Worm (Caenorhabditis elegans) whole organism, young adult: ENCODE measurements around the gene K11E4.6.

ENCODE experiments used
- B0261.1 ChIP-seq: sonication (generic microtip); optimal IDR thresholded peaks from 2 replicates; lab custom pipeline; 2016; ENCODE audit warnings: mild to moderate bottlenecking, missing genetic modification characterization, moderate library complexity, missing compliant biosample characterization
- B0336.3 ChIP-seq: fragments of 200-800 bp; sonication (Bioruptor generic); IDR thresholded peaks from 2 replicates; pipeline ENCODE4 v1.3.6; 2022; ENCODE audit warnings: missing genetic modification characterization, missing compliant biosample characterization
- F10E7.11 ChIP-seq: sonication (generic microtip); optimal IDR thresholded peaks from 2 replicates; lab custom pipeline; 2017; ENCODE audit warnings: mild to moderate bottlenecking, missing genetic modification characterization, moderate library complexity, missing compliant biosample characterization
- F23B12.7 ChIP-seq: sonication (generic microtip); optimal IDR thresholded peaks from 2 replicates; lab custom pipeline; 2017; ENCODE audit warnings: missing genetic modification characterization, mild to moderate bottlenecking, missing compliant biosample characterization, antibody characterized with exemption, moderate library complexity; ENCODE audit not compliant: insufficient read depth
- F49E8.2 ChIP-seq: sonication (generic microtip); optimal IDR thresholded peaks from 3 replicates; lab custom pipeline; 2017; ENCODE audit warnings: missing genetic modification characterization, mild to moderate bottlenecking, missing compliant biosample characterization, antibody characterized with exemption, moderate library complexity; ENCODE audit not compliant: insufficient read depth
- F52B5.7 ChIP-seq: sonication (generic microtip); optimal IDR thresholded peaks from 2 replicates; lab custom pipeline; 2016; ENCODE audit warnings: mild to moderate bottlenecking, missing genetic modification characterization, missing compliant biosample characterization
- F55B11.4 ChIP-seq: sonication (generic microtip); optimal IDR thresholded peaks from 2 replicates; lab custom pipeline; 2016; ENCODE audit warnings: missing compliant biosample characterization, missing genetic modification characterization, borderline replicate concordance; ENCODE audit not compliant: insufficient read depth
- Y53G8AR.9 ChIP-seq: fragments of 200-800 bp; sonication (Bioruptor generic); conservative IDR thresholded peaks from 2 replicates; pipeline ENCODE4 v1.3.6; 2022; ENCODE audit warnings: missing genetic modification reagents, missing genetic modification characterization, missing compliant biosample characterization
- ZK185.1 ChIP-seq: sonication (generic microtip); optimal IDR thresholded peaks from 2 replicates; lab custom pipeline; 2016; ENCODE audit warnings: mild to moderate bottlenecking, missing genetic modification characterization, missing compliant biosample characterization; ENCODE audit not compliant: poor library complexity, severe bottlenecking
- aptf-3 ChIP-seq: fragments of 200-800 bp; sonication (Bioruptor generic); IDR thresholded peaks from 2 replicates; pipeline ENCODE4 v1.3.6; 2022; ENCODE audit warnings: missing genetic modification characterization, missing compliant biosample characterization
- athp-1 ChIP-seq: sonication (generic microtip); optimal IDR thresholded peaks from 2 replicates; lab custom pipeline; 2017; ENCODE audit warnings: mild to moderate bottlenecking, missing genetic modification characterization, missing compliant biosample characterization
- cebp-1 ChIP-seq, 2 experiments: fragments of 200-800 bp in 1 of 2; sonication (Bioruptor generic) in 1 of 2; sonication (generic microtip) in 1 of 2; IDR thresholded peaks in 1 of 2; optimal IDR thresholded peaks in 1 of 2; 2 replicates each; pipeline versions ENCODE4 v1.3.6 to Lab custom; 2017 to 2022; ENCODE audit warnings: missing compliant biosample characterization in 2 of 2, missing genetic modification characterization in 2 of 2, mild to moderate bottlenecking in 1 of 2, missing genetic modification reagents in 1 of 2, moderate library complexity in 1 of 2
- ceh-100 ChIP-seq: fragments of 200-800 bp; sonication (Bioruptor generic); IDR thresholded peaks from 2 replicates; pipeline ENCODE4 v1.3.6; 2022; ENCODE audit warnings: missing genetic modification reagents, missing genetic modification characterization, missing compliant biosample characterization
- ceh-27 ChIP-seq: fragments of 200-800 bp; sonication (Bioruptor generic); optimal IDR thresholded peaks from 2 replicates; lab custom pipeline; 2018; ENCODE audit warnings: mild to moderate bottlenecking, missing genetic modification characterization, moderate library complexity, missing compliant biosample characterization
- ceh-79 ChIP-seq: sonication (generic microtip); optimal IDR thresholded peaks from 2 replicates; lab custom pipeline; 2017; ENCODE audit warnings: mild to moderate bottlenecking, missing genetic modification characterization, missing compliant biosample characterization
- ceh-91 ChIP-seq: fragments of 200-800 bp; sonication (Bioruptor generic); IDR thresholded peaks from 2 replicates; pipeline ENCODE4 v1.3.6; 2022; ENCODE audit warnings: missing genetic modification reagents, missing genetic modification characterization, missing compliant biosample characterization
- chd-7 ChIP-seq: sonication (generic microtip); optimal IDR thresholded peaks from 2 replicates; lab custom pipeline; 2016; ENCODE audit warnings: mild to moderate bottlenecking, missing genetic modification characterization, moderate library complexity, missing compliant biosample characterization
- die-1 ChIP-seq: sonication (generic microtip); optimal IDR thresholded peaks from 2 replicates; lab custom pipeline; 2016; ENCODE audit warnings: missing genotype, mild to moderate bottlenecking, missing genetic modification characterization, missing compliant biosample characterization
- dox-1 ChIP-seq: fragments of 200-800 bp; sonication (Bioruptor generic); IDR thresholded peaks from 2 replicates; pipeline ENCODE4 v1.3.6; 2022; ENCODE audit warnings: missing genetic modification reagents, missing genetic modification characterization, missing compliant biosample characterization
- dpl-1 ChIP-seq: fragments of 150-350 bp; optimal IDR thresholded peaks from 2 replicates; lab custom pipeline; 2014; ENCODE audit warnings: missing biosample characterization, missing genetic modification reagents, missing genetic modification characterization
- egl-18 ChIP-seq: fragments of 200-800 bp; sonication (Bioruptor generic); IDR thresholded peaks from 2 replicates; pipeline ENCODE4 v1.3.6; 2022; ENCODE audit warnings: missing genetic modification reagents, missing genetic modification characterization, missing compliant biosample characterization
- egrh-3 ChIP-seq: fragments of 200-800 bp; sonication (Bioruptor generic); IDR thresholded peaks from 2 replicates; pipeline ENCODE4 v1.3.6; 2022; ENCODE audit warnings: missing genetic modification reagents, missing genetic modification characterization, missing compliant biosample characterization
- hmg-1.2 ChIP-seq: fragments of 200-800 bp; sonication (Bioruptor generic); IDR thresholded peaks from 2 replicates; pipeline ENCODE4 v1.3.6; 2022; ENCODE audit warnings: missing genetic modification reagents, missing genetic modification characterization, missing compliant biosample characterization
- lag-1 ChIP-seq: fragments of 200-800 bp; sonication (Bioruptor generic); IDR thresholded peaks from 2 replicates; pipeline ENCODE4 v1.3.6; 2022; ENCODE audit warnings: missing genetic modification reagents, missing genetic modification characterization, missing compliant biosample characterization
- lin-35 ChIP-seq, 3 experiments: fragments of 150-350 bp in 2 of 3; sonication (generic microtip) in 1 of 3; optimal IDR thresholded peaks; 2 replicates each; lab custom pipeline; 2014 to 2018; ENCODE audit warnings: missing biosample characterization in 3 of 3, missing genetic modification characterization in 3 of 3, missing genetic modification reagents in 3 of 3
- lin-40 ChIP-seq: sonication (generic microtip); optimal IDR thresholded peaks from 2 replicates; lab custom pipeline; 2016; ENCODE audit warnings: missing genetic modification characterization, mild to moderate bottlenecking, missing compliant biosample characterization, missing genotype, missing genetic modification reagents
- nhr-80 ChIP-seq: sonication (generic microtip); optimal IDR thresholded peaks from 2 replicates; lab custom pipeline; 2016; ENCODE audit warnings: missing genetic modification characterization, missing compliant biosample characterization
- rpc-1 ChIP-seq, 2 experiments: fragments of 150-350 bp in 1 of 2; sonication (generic microtip) in 1 of 2; optimal IDR thresholded peaks; 2 replicates each; lab custom pipeline; 2014 to 2018; ENCODE audit warnings: missing biosample characterization in 1 of 2, missing genetic modification characterization in 1 of 2, missing genetic modification reagents in 1 of 2, missing genotype in 1 of 2
- snpc-4 ChIP-seq, 5 experiments: fragments of 150-350 bp in 1 of 5; sonication (generic microtip) in 4 of 5; optimal IDR thresholded peaks; 2 replicates each; lab custom pipeline; 2014 to 2018; ENCODE audit warnings: missing genetic modification characterization in 5 of 5, missing biosample characterization in 3 of 5, antibody characterized with exemption in 2 of 5, mild to moderate bottlenecking in 2 of 5, missing compliant biosample characterization in 2 of 5, missing genotype in 2 of 5, moderate library complexity in 2 of 5, missing genetic modification reagents in 1 of 5
- sptf-2 ChIP-seq: fragments of 200-800 bp; sonication (Bioruptor generic); optimal IDR thresholded peaks from 2 replicates; lab custom pipeline; 2018; ENCODE audit warnings: mild to moderate bottlenecking, missing genetic modification characterization, missing compliant biosample characterization
- tbp1 ChIP-seq: fragments of 200-800 bp; sonication (Bioruptor generic); optimal IDR thresholded peaks from 2 replicates; lab custom pipeline; 2018; ENCODE audit warnings: mild to moderate bottlenecking, missing genetic modification characterization, missing compliant biosample characterization
- tbx-9 ChIP-seq: sonication (generic microtip); optimal IDR thresholded peaks from 2 replicates; lab custom pipeline; 2016; ENCODE audit warnings: borderline replicate concordance, missing genetic modification characterization, inconsistent platforms, missing compliant biosample characterization
- zfh-2 ChIP-seq: fragments of 200-800 bp; sonication (Bioruptor generic); conservative IDR thresholded peaks from 2 replicates; pipeline ENCODE4 v1.3.6; 2022; ENCODE audit warnings: missing genetic modification reagents, missing genetic modification characterization, missing compliant biosample characterization

The K11E4.6 gene

DNA sequence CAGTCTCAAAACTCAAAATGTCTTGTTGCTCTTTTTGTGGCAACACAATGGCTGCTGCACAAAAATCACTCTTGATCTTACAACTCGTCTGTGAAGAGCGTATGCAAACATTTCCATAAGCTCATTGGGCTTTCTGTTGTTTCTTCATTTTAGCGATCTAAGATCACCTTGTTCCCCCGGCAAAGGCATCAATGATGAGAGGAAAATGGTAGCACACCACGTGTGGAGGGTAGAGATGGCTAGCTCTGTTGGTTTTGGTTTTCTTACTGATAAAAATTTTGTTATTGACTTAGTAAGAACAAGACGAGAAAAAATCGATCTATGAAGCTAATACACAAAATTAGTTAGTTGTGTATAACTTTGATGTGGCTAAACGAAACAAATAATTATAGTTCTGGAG is 23.5 kb downstream of the K11E4.6 start:
- TF ChIP-seq B0336.3 (GFP tag; lab: Robert Waterston, UW) = no peak
- TF ChIP-seq nhr-80 = peak; percentile 34

DNA sequence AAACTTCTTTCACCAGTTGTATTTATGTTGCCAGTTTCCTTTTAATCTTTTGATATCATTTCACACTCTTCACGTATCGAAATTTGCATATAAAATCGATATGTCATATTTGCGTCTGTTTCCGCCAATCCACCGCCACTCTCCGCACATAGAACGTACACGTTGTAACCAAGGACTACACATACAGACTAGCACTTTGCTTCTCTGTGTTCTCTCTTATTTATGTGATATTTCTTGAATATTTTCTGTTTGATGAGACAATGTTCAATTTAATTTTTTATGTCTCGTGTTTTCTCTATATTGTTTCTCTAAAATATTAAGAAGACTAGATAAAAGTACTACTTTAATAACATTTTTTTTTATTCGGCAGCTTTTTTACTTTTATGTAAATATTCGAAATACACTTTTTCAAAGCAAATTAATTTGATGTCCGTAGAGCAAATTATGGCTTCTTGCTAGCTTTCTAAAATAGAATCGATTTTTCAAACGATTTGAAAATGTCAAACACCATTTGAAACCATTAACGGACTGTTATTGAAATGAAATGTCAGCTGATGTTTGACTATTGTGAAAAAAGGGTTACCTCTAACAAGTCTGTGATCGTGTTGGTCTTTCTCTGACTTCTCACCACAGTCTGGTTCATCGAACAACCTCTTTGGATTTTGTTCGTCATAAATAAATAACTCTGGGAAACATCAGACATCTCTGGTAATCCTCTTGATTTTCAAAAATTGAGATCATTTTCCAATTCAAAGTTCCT is 28.5 kb downstream of the K11E4.6 start:
- TF ChIP-seq dpl-1 (GFP tag; lab: Kevin White, UChicago) (no peak), zfh-2 (GFP tag; lab: Robert Waterston, UW) (no peak), rpc-1 (optimal IDR thresholded peaks at IDR 0.05; lab: Kevin White, UChicago) (no peak), rpc-1 (tag; optimal IDR thresholded peaks at IDR 0.05; lab: Kevin White, UChicago) (no peak), F10E7.11 (tag; lab: Kevin White, UChicago) (no peak), F49E8.2 (tag; lab: Kevin White, UChicago) (no peak), nhr-80 (peak; percentile 15), egrh-3 (no peak)

DNA sequence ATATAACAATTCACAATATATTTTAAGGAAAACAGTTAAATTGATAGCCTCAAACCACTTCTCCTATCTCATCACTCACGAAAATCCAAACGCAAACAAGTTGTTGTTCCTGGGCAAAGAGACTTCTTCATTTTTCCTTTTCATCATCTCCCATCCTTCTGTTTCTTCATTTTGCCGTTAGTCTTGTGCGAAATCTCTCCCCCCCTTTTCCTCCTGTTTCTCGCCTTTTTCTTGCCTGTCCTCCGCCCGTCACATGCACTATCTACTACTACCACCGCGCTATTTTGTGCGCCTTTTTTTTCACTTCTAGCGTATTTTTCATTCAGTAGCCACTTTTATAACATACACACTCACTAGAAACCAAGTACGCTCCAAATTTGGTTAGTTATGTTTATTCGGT is 30.0 kb downstream of the K11E4.6 start:
- TF ChIP-seq athp-1 (tag; lab: Kevin White, UChicago) (no peak), cebp-1 (GFP tag; IDR thresholded peaks at IDR 0.05; lab: Robert Waterston, UW) (no peak), cebp-1 (tag; optimal IDR thresholded peaks at IDR 0.05; lab: Kevin White, UChicago) (peak; percentile 46), lin-40 (tag; lab: Kevin White, UChicago) (peak; percentile 16), lag-1 (0 out of 2 replicates have a peak, but pooled peaks have one; percentile 20), ceh-27 (peak; percentile 25), sptf-2 (GFP tag; lab: Kevin White, UChicago) (no peak), tbx-9 (tag; lab: Kevin White, UChicago) (no peak)

DNA sequence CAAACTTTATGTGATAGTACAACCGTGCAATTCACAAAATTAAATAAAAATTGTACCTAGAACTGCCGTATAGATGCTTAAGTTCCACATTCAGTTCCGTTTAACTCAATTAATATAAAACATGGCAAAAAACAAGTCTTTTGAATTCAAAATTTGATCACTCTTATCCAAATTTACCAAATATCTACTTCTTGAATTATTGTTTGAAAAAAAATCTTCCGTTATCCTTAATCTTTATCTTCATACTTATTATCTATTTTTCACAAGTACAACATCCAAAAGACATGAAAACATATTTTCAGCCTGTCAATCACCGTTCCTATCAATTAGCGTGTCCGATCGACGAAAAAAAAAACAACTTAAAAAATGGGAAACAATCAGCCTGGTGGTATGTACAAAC is 31.0 kb downstream of the K11E4.6 start, which contains the start of gene aakb-1:
Gene aakb-1, plus strand, starts transcription at position 301 of the 400 bp plus-strand sequence.
- TF ChIP-seq nhr-80 (no peak), B0336.3 (GFP tag; lab: Robert Waterston, UW) (no peak)

DNA sequence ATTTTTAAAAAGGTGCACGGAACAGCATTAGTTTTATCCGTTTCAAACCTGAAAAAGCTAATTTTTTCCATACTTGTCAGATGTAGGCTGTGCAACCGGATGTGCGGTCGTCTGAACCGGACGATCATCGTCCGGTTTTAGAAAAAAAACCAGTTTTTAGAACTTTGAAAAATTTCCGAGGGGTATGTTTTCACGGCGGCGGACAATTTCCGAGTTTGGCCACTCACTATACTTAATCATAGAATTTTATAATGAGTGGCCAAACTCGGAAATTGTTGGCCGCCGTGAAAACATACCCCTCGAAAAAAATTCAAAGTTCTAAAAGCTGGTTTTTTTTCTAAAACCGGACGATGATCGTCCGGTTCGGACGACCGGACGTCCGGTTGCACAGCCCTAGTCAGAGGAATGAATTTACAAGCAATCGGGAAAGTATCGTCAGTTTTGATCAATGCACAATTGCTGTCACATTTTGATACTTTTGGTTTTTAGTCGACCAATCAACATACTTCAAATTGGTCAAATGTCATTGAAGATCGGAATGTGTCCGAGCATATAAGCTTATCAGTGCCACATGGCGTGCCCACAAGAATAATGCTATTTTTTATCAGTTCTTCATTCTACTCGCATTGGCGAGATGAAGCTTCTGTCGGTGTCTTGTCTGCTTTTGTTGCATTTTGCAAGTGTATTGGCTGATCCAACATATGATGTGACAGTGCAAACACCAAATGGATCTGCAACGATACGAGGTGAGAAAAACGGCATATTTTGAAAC is 35.4 kb downstream of the K11E4.6 start, which contains the start of gene cest-13:
Gene cest-13, plus strand, starts transcription at position 562 of the 772 bp plus-strand sequence.
- TF ChIP-seq B0261.1 (tag; lab: Kevin White, UChicago) (no peak), F55B11.4 (tag; lab: Kevin White, UChicago) (no peak), F23B12.7 (tag; lab: Kevin White, UChicago) (no peak), egl-18 (GFP tag; lab: Robert Waterston, UW) (no peak), hmg-1.2 (GFP tag; lab: Robert Waterston, UW) (peak; percentile 48), ZK185.1 (tag; lab: Kevin White, UChicago) (no peak), F52B5.7 (no peak), die-1 (tag; lab: Kevin White, UChicago) (no peak), nhr-80 (peak; percentile 71), Y53G8AR.9 (no peak), ceh-91 (GFP tag; lab: Robert Waterston, UW) (no peak), rpc-1 (optimal IDR thresholded peaks at IDR 0.05; lab: Kevin White, UChicago) (no peak), rpc-1 (tag; optimal IDR thresholded peaks at IDR 0.05; lab: Kevin White, UChicago) (no peak), tbp1 (GFP tag; lab: Kevin White, UChicago) (peak; percentile 3), lin-35 (GFP tag; optimal IDR thresholded peaks at IDR 0.05; lab: Kevin White, UChicago) (no peak), chd-7 (no peak), aptf-3 (no peak), ceh-79 (no peak), dox-1 (GFP tag; lab: Robert Waterston, UW) (peak; percentile 50), snpc-4 (GFP tag; optimal IDR thresholded peaks at IDR 0.05; lab: Kevin White, UChicago) (no peak), snpc-4 (tag; optimal IDR thresholded peaks at IDR 0.05; lab: Kevin White, UChicago) (peak in 2 of 4 experiments; percentile 80 to 86), ceh-100 (no peak)
